Fruit fly (Drosophila melanogaster) whole organism, larva: ENCODE data around the gene Ir94f.

Source experiments
- noc ChIP-seq: fragments of 200-800 bp; sonication (Bioruptor generic); optimal IDR thresholded peaks from 3 replicates; lab custom pipeline; 2019; ENCODE audit warnings: missing biosample characterization, mild to moderate bottlenecking, missing genetic modification characterization, moderate library complexity

The Ir94f gene

dm6 chr3R:23508304-23508703 is 26.6 kb downstream of the Ir94f start:
- TF ChIP-seq noc (tag; lab: Kevin White, UChicago), result no peak

dm6 chr3R:23509408-23509940 is 27.8 kb downstream of the Ir94f start:
- no peak for TF ChIP-seq noc (tag; lab: Kevin White, UChicago)

- no peak for TF ChIP-seq noc (tag; lab: Kevin White, UChicago)
These were observed 29.7 kb downstream of the Ir94f start for dm6 chr3R:23511356-23511755.

dm6 chr3R:23519395-23520101 is 37.9 kb downstream of the Ir94f start, which contains the start of gene Irk2:
Gene Irk2 (minus strand): TSS chr3R:23519445.
- TF ChIP-seq noc (tag; lab: Kevin White, UChicago), result no peak

- no peak for TF ChIP-seq noc (tag; lab: Kevin White, UChicago)
These were observed 39.8 kb downstream of the Ir94f start, which contains the start of gene CG10177 for dm6 chr3R:23521483-23521882. Gene CG10177 (minus strand): TSS chr3R:23521583.

dm6 chr3R:23522296-23522695 is 40.6 kb downstream of the Ir94f start:
- no peak for TF ChIP-seq noc (tag; lab: Kevin White, UChicago)

- TF ChIP-seq noc (tag; lab: Kevin White, UChicago), result no peak
These were observed 44.4 kb downstream of the Ir94f start for dm6 chr3R:23526069-23526468.

- no peak for TF ChIP-seq noc (tag; lab: Kevin White, UChicago)
These were observed 45.7 kb downstream of the Ir94f start for dm6 chr3R:23527396-23527795.

- no peak for TF ChIP-seq noc (tag; lab: Kevin White, UChicago)
These were observed 49.2 kb downstream of the Ir94f start, which contains the start of gene CG10175 for dm6 chr3R:23530886-23531285. Gene CG10175 (minus strand): TSS chr3R:23530986.
